Fruit fly (Drosophila melanogaster): ENCODE data around the gene CG34007.
A peak's percentile ranks its signal among the peaks of the same experiment; 100 is the strongest.

Gene CG34007

dm6 chr2L:20527027-20527426 lies 32.2 kb downstream of the CG34007 start (continued):
- TF ChIP-seq crp (GFP tag; optimal IDR thresholded peaks at IDR 0.05) (no peak), CG4820 (GFP tag; optimal IDR thresholded peaks at IDR 0.05) (peak; percentile 39), tap (tag; optimal IDR thresholded peaks at IDR 0.05) (peak; percentile 56), Dek (tag; optimal IDR thresholded peaks at IDR 0.05) (peak; percentile 38), Asciz (GFP tag; optimal IDR thresholded peaks at IDR 0.05) (peak; percentile 44), kay (GFP tag; optimal IDR thresholded peaks at IDR 0.05) (no peak), slbo (GFP tag; IDR thresholded peaks at IDR 0.05) (peak; percentile 58), Drgx (GFP tag; IDR thresholded peaks at IDR 0.05) (no peak), tin (GFP tag; optimal IDR thresholded peaks at IDR 0.05) (peak; percentile 46), pfk (GFP tag; optimal IDR thresholded peaks at IDR 0.05) (no peak), ATbp (GFP tag; optimal IDR thresholded peaks at IDR 0.05) (peak; percentile 55), Ssrp (tag; optimal IDR thresholded peaks at IDR 0.05) (peak; percentile 39), Elba2 (GFP tag; optimal IDR thresholded peaks at IDR 0.05) (no peak), sc (optimal IDR thresholded peaks at IDR 0.05) (no peak), sc (GFP tag; optimal IDR thresholded peaks at IDR 0.05) (no peak), NC2β (GFP tag; optimal IDR thresholded peaks at IDR 0.05) (no peak), Ets97D (GFP tag; optimal IDR thresholded peaks at IDR 0.05) (no peak), CG17829 (tag; optimal IDR thresholded peaks at IDR 0.05) (peak; percentile 44), CG9609 (GFP tag; optimal IDR thresholded peaks at IDR 0.05) (peak; percentile 16), gcm (GFP tag; optimal IDR thresholded peaks at IDR 0.05) (peak; percentile 46), CG2202 (tag; optimal IDR thresholded peaks at IDR 0.05) (no peak), vvl (GFP tag; IDR thresholded peaks at IDR 0.05) (peak; percentile 67), CG11247 (GFP tag; IDR thresholded peaks at IDR 0.05) (no peak), CG15011 (GFP tag; optimal IDR thresholded peaks at IDR 0.05) (no peak), CG11456 (GFP tag; IDR thresholded peaks at IDR 0.05) (0 out of 3 replicates have a peak, but pooled peaks have one; percentile 20), C15 (GFP tag; IDR thresholded peaks at IDR 0.05) (no peak), CG15696 (tag; optimal IDR thresholded peaks at IDR 0.05) (no peak), MBD-R2 (GFP tag; IDR thresholded peaks at IDR 0.05) (no peak), otp (GFP tag; IDR thresholded peaks at IDR 0.05) (peak; percentile 49; the same call in 1 of the 3 replicates), CG7839 (tag; optimal IDR thresholded peaks at IDR 0.05) (peak; percentile 69), klu (GFP tag; IDR thresholded peaks at IDR 0.05) (peak; percentile 34; the same call in 1 of the 2 replicates), CG4730 (GFP tag; IDR thresholded peaks at IDR 0.05) (no peak), Abd-B (GFP tag; optimal IDR thresholded peaks at IDR 0.05) (peak; percentile 19), CG13296 (GFP tag; optimal IDR thresholded peaks at IDR 0.05) (peak; percentile 38), CG30020 (tag; optimal IDR thresholded peaks at IDR 0.05) (no peak), CG14860 (GFP tag; IDR thresholded peaks at IDR 0.05; ENCODE audit: partially characterized antibody) (no peak), Myb (GFP tag; optimal IDR thresholded peaks at IDR 0.05) (peak; percentile 3), CG7963 (GFP tag; IDR thresholded peaks at IDR 0.05; ENCODE audit: partially characterized antibody) (no peak), wek (GFP tag; optimal IDR thresholded peaks at IDR 0.05) (peak; percentile 27), lilli (GFP tag; optimal IDR thresholded peaks at IDR 0.05) (peak; percentile 57), CG3995 (GFP tag; optimal IDR thresholded peaks at IDR 0.05) (no peak), jumu (GFP tag; optimal IDR thresholded peaks at IDR 0.05) (peak; percentile 20), CG1024 (GFP tag; IDR thresholded peaks at IDR 0.05) (no peak), bbx (GFP tag; IDR thresholded peaks at IDR 0.05; ENCODE audit: partially characterized antibody) (no peak), luna (GFP tag; optimal IDR thresholded peaks at IDR 0.05) (no peak), Usf (GFP tag; optimal IDR thresholded peaks at IDR 0.05) (no peak), CG18619 (GFP tag; optimal IDR thresholded peaks at IDR 0.05) (peak; percentile 42), CG4404 (GFP tag; IDR thresholded peaks at IDR 0.05) (0 out of 2 replicates have a peak, but pooled peaks have one; percentile 22), NFAT (GFP tag; IDR thresholded peaks at IDR 0.05) (no peak), CG3726 (GFP tag; IDR thresholded peaks at IDR 0.05) (no peak), Hr78 (GFP tag; optimal IDR thresholded peaks at IDR 0.05) (no peak)

Measured in whole organism, embryonic.